Worm (Caenorhabditis elegans) whole organism, late embryonic: ENCODE results near the gene F18C5.10.

ENCODE experiments used
- C08G9.2 ChIP-seq: sonication (generic microtip); optimal IDR thresholded peaks from 2 replicates; lab custom pipeline; 2016; ENCODE audit warnings: mild to moderate bottlenecking, missing genetic modification characterization, moderate library complexity, missing compliant biosample characterization
- C38D4.7 ChIP-seq: fragments of 200-800 bp; sonication (Bioruptor generic); optimal IDR thresholded peaks from 2 replicates; lab custom pipeline; 2018; ENCODE audit warnings: mild to moderate bottlenecking, missing genetic modification characterization, moderate library complexity, missing compliant biosample characterization
- F13H6.1 ChIP-seq: sonication (generic microtip); optimal IDR thresholded peaks from 2 replicates; lab custom pipeline; 2016; ENCODE audit warnings: missing genetic modification characterization, missing compliant biosample characterization
- K09A11.1 ChIP-seq: sonication (generic microtip); optimal IDR thresholded peaks from 2 replicates; lab custom pipeline; 2017; ENCODE audit warnings: antibody characterized with exemption, mild to moderate bottlenecking, missing genetic modification characterization, missing compliant biosample characterization; ENCODE audit not compliant: insufficient read depth
- T23F11.4 ChIP-seq: fragments of 200-800 bp; sonication (Bioruptor generic); optimal IDR thresholded peaks from 2 replicates; lab custom pipeline; 2018; ENCODE audit warnings: mild to moderate bottlenecking, missing genetic modification characterization, missing compliant biosample characterization
- Y22D7AL.16 ChIP-seq: sonication (generic microtip); optimal IDR thresholded peaks from 2 replicates; lab custom pipeline; 2016; ENCODE audit warnings: missing genetic modification characterization, missing compliant biosample characterization
- ahr-1 ChIP-seq: sonication (generic microtip); optimal IDR thresholded peaks from 2 replicates; lab custom pipeline; 2016; ENCODE audit warnings: missing genetic modification characterization, missing compliant biosample characterization
- ceh-14 ChIP-seq: sonication (generic microtip); optimal IDR thresholded peaks from 2 replicates; lab custom pipeline; 2016; ENCODE audit warnings: missing genotype, missing genetic modification characterization, missing compliant biosample characterization
- ceh-18 ChIP-seq: sonication (generic microtip); optimal IDR thresholded peaks from 2 replicates; lab custom pipeline; 2016; ENCODE audit warnings: missing genetic modification characterization, missing compliant biosample characterization
- ceh-2 ChIP-seq: sonication (generic microtip); optimal IDR thresholded peaks from 2 replicates; lab custom pipeline; 2016; ENCODE audit warnings: missing genotype, missing genetic modification characterization, missing compliant biosample characterization
- ceh-22 ChIP-seq: sonication (generic microtip); optimal IDR thresholded peaks from 2 replicates; lab custom pipeline; 2017; ENCODE audit warnings: missing biosample characterization, missing genetic modification characterization
- ceh-30 ChIP-seq: fragments of 150-350 bp; optimal IDR thresholded peaks from 2 replicates; lab custom pipeline; 2014; ENCODE audit warnings: missing biosample characterization, missing genetic modification characterization
- ceh-31 ChIP-seq: sonication (generic microtip); optimal IDR thresholded peaks from 2 replicates; lab custom pipeline; 2016; ENCODE audit warnings: missing genetic modification characterization, missing compliant biosample characterization
- ceh-34 ChIP-seq: sonication (generic microtip); optimal IDR thresholded peaks from 2 replicates; lab custom pipeline; 2016; ENCODE audit warnings: mild to moderate bottlenecking, missing genetic modification characterization, missing compliant biosample characterization
- ceh-6 ChIP-seq: fragments of 200-800 bp; sonication (Bioruptor generic); optimal IDR thresholded peaks from 2 replicates; lab custom pipeline; 2018; ENCODE audit warnings: mild to moderate bottlenecking, missing genetic modification characterization, missing compliant biosample characterization
- che-1 ChIP-seq: sonication (generic microtip); optimal IDR thresholded peaks from 2 replicates; lab custom pipeline; 2016; ENCODE audit warnings: mild to moderate bottlenecking, missing genetic modification characterization, missing compliant biosample characterization
- dmd-4 ChIP-seq: sonication (generic microtip); optimal IDR thresholded peaks from 2 replicates; lab custom pipeline; 2016; ENCODE audit warnings: borderline replicate concordance, missing genetic modification characterization, missing compliant biosample characterization
- elt-2 ChIP-seq: sonication (generic microtip); optimal IDR thresholded peaks from 2 replicates; lab custom pipeline; 2016; ENCODE audit warnings: missing genetic modification reagents, missing genetic modification characterization, missing compliant biosample characterization
- eyg-1 ChIP-seq: sonication (generic microtip); optimal IDR thresholded peaks from 2 replicates; lab custom pipeline; 2016; ENCODE audit warnings: missing genotype, missing genetic modification characterization, missing compliant biosample characterization
- fax-1 ChIP-seq: sonication (generic microtip); optimal IDR thresholded peaks from 2 replicates; lab custom pipeline; 2016; ENCODE audit warnings: missing genotype, missing genetic modification characterization, missing compliant biosample characterization
- hlh-6 ChIP-seq: sonication (generic microtip); optimal IDR thresholded peaks from 2 replicates; lab custom pipeline; 2016; ENCODE audit warnings: missing genotype, missing genetic modification characterization, missing compliant biosample characterization
- madf-2 ChIP-seq: sonication (generic microtip); optimal IDR thresholded peaks from 2 replicates; lab custom pipeline; 2017; ENCODE audit warnings: missing genetic modification characterization, missing compliant biosample characterization
- nfya-1 ChIP-seq: sonication (generic microtip); optimal IDR thresholded peaks from 2 replicates; lab custom pipeline; 2017; ENCODE audit warnings: missing genetic modification characterization, mild to moderate bottlenecking, missing compliant biosample characterization, antibody characterized with exemption, moderate library complexity
- nhr-232 ChIP-seq: sonication (generic microtip); optimal IDR thresholded peaks from 2 replicates; lab custom pipeline; 2016; ENCODE audit warnings: missing genetic modification characterization, missing compliant biosample characterization
- pag-3 ChIP-seq: sonication (generic microtip); optimal IDR thresholded peaks from 2 replicates; lab custom pipeline; 2016; ENCODE audit warnings: missing compliant biosample characterization, missing genetic modification characterization, borderline replicate concordance
- pat-9 ChIP-seq: fragments of 200-800 bp; sonication (Bioruptor generic); optimal IDR thresholded peaks from 2 replicates; lab custom pipeline; 2018; ENCODE audit warnings: mild to moderate bottlenecking, missing genetic modification characterization, moderate library complexity, missing compliant biosample characterization
- pax-1 ChIP-seq: fragments of 150-350 bp; optimal IDR thresholded peaks from 2 replicates; lab custom pipeline; 2014; ENCODE audit warnings: missing biosample characterization, missing genetic modification characterization
- pha-2 ChIP-seq: sonication (generic microtip); optimal IDR thresholded peaks from 2 replicates; lab custom pipeline; 2017; ENCODE audit warnings: mild to moderate bottlenecking, missing genetic modification characterization, missing compliant biosample characterization
- pha-4 ChIP-seq: fragments of 150-350 bp; optimal IDR thresholded peaks from 2 replicates; lab custom pipeline; 2018; ENCODE audit warnings: missing biosample characterization, missing genetic modification reagents, missing genetic modification characterization
- pqm-1 ChIP-seq: sonication (generic microtip); optimal IDR thresholded peaks from 2 replicates; lab custom pipeline; 2016; ENCODE audit warnings: missing genetic modification characterization, missing compliant biosample characterization
- ref-2 ChIP-seq: sonication (generic microtip); optimal IDR thresholded peaks from 2 replicates; lab custom pipeline; 2016; ENCODE audit warnings: missing genetic modification characterization, missing compliant biosample characterization
- sdc-2 ChIP-seq: sonication (generic microtip); optimal IDR thresholded peaks from 2 replicates; lab custom pipeline; 2016; ENCODE audit warnings: missing genotype, missing genetic modification characterization, missing compliant biosample characterization
- unc-3 ChIP-seq, 2 experiments: fragments of 200-800 bp in 1 of 2; sonication (Bioruptor generic) in 1 of 2; sonication (generic microtip) in 1 of 2; conservative IDR thresholded peaks in 1 of 2; optimal IDR thresholded peaks in 1 of 2; 2 replicates each; pipeline versions ENCODE4 v1.3.6 to Lab custom; 2016 to 2022; ENCODE audit warnings: missing compliant biosample characterization in 2 of 2, missing genetic modification characterization in 2 of 2, missing genetic modification reagents in 1 of 2
- unc-55 ChIP-seq: sonication (generic microtip); optimal IDR thresholded peaks from 2 replicates; lab custom pipeline; 2017; ENCODE audit warnings: missing biosample characterization, missing genetic modification reagents, missing genetic modification characterization
- unc-86 ChIP-seq: sonication (generic microtip); optimal IDR thresholded peaks from 2 replicates; lab custom pipeline; 2016; ENCODE audit warnings: missing genetic modification characterization, missing compliant biosample characterization
- zip-5 ChIP-seq: sonication (generic microtip); optimal IDR thresholded peaks from 2 replicates; lab custom pipeline; 2016; ENCODE audit warnings: missing genetic modification characterization, missing compliant biosample characterization

F18C5.10 gene

ce11 chrII:6531527-6531926 is 29.7 kb downstream of the F18C5.10 start, which contains the start of gene abch-1:
TSS of gene abch-1 (minus strand) at chrII:6531627.
- no peak for TF ChIP-seq fax-1 (tag; lab: Kevin White, UChicago)
- TF ChIP-seq F13H6.1 (tag; lab: Kevin White, UChicago) = no peak
- no peak for TF ChIP-seq pax-1 (tag; lab: Kevin White, UChicago)
- TF ChIP-seq ceh-30 (tag; lab: Kevin White, UChicago) = no peak
- TF ChIP-seq Y22D7AL.16 = no peak
- TF ChIP-seq ceh-34 (tag; lab: Kevin White, UChicago) = no peak
- no peak for TF ChIP-seq pag-3 (tag; lab: Kevin White, UChicago)
- TF ChIP-seq dmd-4 (tag; lab: Kevin White, UChicago) = no peak
- TF ChIP-seq nhr-232 (tag; lab: Kevin White, UChicago) = no peak
- TF ChIP-seq unc-55 (GFP tag; lab: Kevin White, UChicago) = no peak
- TF ChIP-seq che-1 = no peak
- no peak for TF ChIP-seq pqm-1 (tag; lab: Kevin White, UChicago)
- no peak for TF ChIP-seq ref-2 (tag; lab: Kevin White, UChicago)
- no peak for TF ChIP-seq C08G9.2

ce11 chrII:6528629-6529028 is 32.6 kb downstream of the F18C5.10 start, which contains the start of gene C56E6.4:
TSS of gene C56E6.4 (minus strand) at chrII:6528729.
- TF ChIP-seq eyg-1 (tag; lab: Kevin White, UChicago) (no peak), Y22D7AL.16 (no peak), unc-3 (GFP tag; conservative IDR thresholded peaks at IDR 0.05; lab: Robert Waterston, UW) (no peak), unc-3 (tag; optimal IDR thresholded peaks at IDR 0.05; lab: Kevin White, UChicago) (no peak), unc-86 (tag; lab: Kevin White, UChicago) (no peak), ceh-31 (tag; lab: Kevin White, UChicago) (no peak), pat-9 (no peak), C08G9.2 (no peak), pha-2 (tag; lab: Kevin White, UChicago) (no peak), ceh-2 (no peak), C38D4.7 (GFP tag; lab: Kevin White, UChicago) (no peak), F13H6.1 (tag; lab: Kevin White, UChicago) (no peak), ceh-14 (no peak), hlh-6 (tag; lab: Kevin White, UChicago) (no peak), T23F11.4 (no peak), K09A11.1 (no peak), pqm-1 (tag; lab: Kevin White, UChicago) (no peak), ceh-18 (tag; lab: Kevin White, UChicago) (no peak), ceh-6 (GFP tag; lab: Kevin White, UChicago) (no peak), ceh-22 (tag; lab: Kevin White, UChicago) (no peak), sdc-2 (no peak)
- TF ChIP-seq, all 69 proteins: peak for 0

ce11 chrII:6526136-6526684 is 35.0 kb downstream of the F18C5.10 start:
- TF ChIP-seq unc-86 (tag; lab: Kevin White, UChicago) (no peak), C38D4.7 (GFP tag; lab: Kevin White, UChicago) (no peak), nfya-1 (tag; lab: Kevin White, UChicago) (no peak), ahr-1 (tag; lab: Kevin White, UChicago) (no peak), dmd-4 (tag; lab: Kevin White, UChicago) (no peak), sdc-2 (no peak), che-1 (no peak), madf-2 (no peak)
- TF ChIP-seq, all 69 proteins: peak for 0

- TF ChIP-seq unc-55 (GFP tag; lab: Kevin White, UChicago) (peak; percentile 13), pha-4 (no peak), K09A11.1 (no peak), elt-2 (peak; percentile 53), zip-5 (tag; lab: Kevin White, UChicago) (no peak)
Measured at ce11 chrII:6524501-6524977, 36.7 kb downstream of the F18C5.10 start, which contains the start of gene C56E6.2. TSS of gene C56E6.2 (plus strand) at chrII:6524927.
